Worm (Caenorhabditis elegans) whole organism, L4 larva: Measurements from ENCODE around the gene fbxa-2.

ENCODE experiments used
- F26F4.8 ChIP-seq: fragments of 200-800 bp; sonication (Bioruptor generic); conservative IDR thresholded peaks from 2 replicates; pipeline ENCODE4 v1.3.6; 2022; ENCODE audit warnings: missing genetic modification characterization, missing compliant biosample characterization
- T26A8.4 ChIP-seq: fragments of 200-800 bp; sonication (Bioruptor generic); IDR thresholded peaks from 2 replicates; pipeline ENCODE4 v1.3.6; 2022; ENCODE audit warnings: missing genetic modification characterization, missing compliant biosample characterization
- aha-1 ChIP-seq: fragments of 150-350 bp; peaks from one replicate; lab custom pipeline; 2014; ENCODE audit warnings: missing biosample characterization, missing genetic modification characterization
- ceh-28 ChIP-seq: fragments of 150-350 bp; optimal IDR thresholded peaks from 2 replicates; lab custom pipeline; 2014; ENCODE audit warnings: missing biosample characterization, missing genetic modification reagents, missing genetic modification characterization
- ceh-32 ChIP-seq: sonication (generic microtip); optimal IDR thresholded peaks from 2 replicates; lab custom pipeline; 2016; ENCODE audit warnings: mild to moderate bottlenecking, missing genetic modification characterization, missing compliant biosample characterization; ENCODE audit not compliant: poor library complexity
- ceh-82 ChIP-seq: sonication (generic microtip); optimal IDR thresholded peaks from 2 replicates; lab custom pipeline; 2017; ENCODE audit warnings: missing biosample characterization, missing genetic modification characterization
- ces-1 ChIP-seq: fragments of 150-350 bp; sonication (generic microtip); optimal IDR thresholded peaks from 4 replicates; lab custom pipeline; 2014; ENCODE audit warnings: missing biosample characterization, missing genetic modification reagents, missing genetic modification characterization
- dmd-6 ChIP-seq: fragments of 200-800 bp; sonication (Bioruptor generic); IDR thresholded peaks from 2 replicates; pipeline ENCODE4 v1.3.6; 2022; ENCODE audit warnings: missing genetic modification reagents, missing genetic modification characterization, missing compliant biosample characterization
- dmd-8 ChIP-seq: fragments of 200-800 bp; sonication (Bioruptor generic); IDR thresholded peaks from 2 replicates; pipeline ENCODE4 v1.3.6; 2022; ENCODE audit warnings: missing genetic modification characterization, missing compliant biosample characterization
- dmd-9 ChIP-seq: fragments of 200-800 bp; sonication (Bioruptor generic); IDR thresholded peaks from 2 replicates; pipeline ENCODE4 v1.3.6; 2022; ENCODE audit warnings: missing genetic modification reagents, missing genetic modification characterization, missing compliant biosample characterization
- duxl-1 ChIP-seq: sonication (generic microtip); optimal IDR thresholded peaks from 2 replicates; lab custom pipeline; 2016; ENCODE audit warnings: mild to moderate bottlenecking, missing genetic modification characterization, moderate library complexity, missing compliant biosample characterization; ENCODE audit not compliant: poor library complexity
- hif-1 ChIP-seq, 2 experiments: sonication (generic microtip); optimal IDR thresholded peaks; 2 replicates each; lab custom pipeline; 2016 to 2017; ENCODE audit warnings: missing compliant biosample characterization in 2 of 2, missing genetic modification characterization in 2 of 2, missing genetic modification reagents in 2 of 2, missing genotype in 2 of 2, mild to moderate bottlenecking in 1 of 2
- hlh-30 ChIP-seq: sonication (generic microtip); optimal IDR thresholded peaks from 2 replicates; lab custom pipeline; 2017; ENCODE audit warnings: antibody characterized with exemption, mild to moderate bottlenecking, missing genetic modification characterization, missing compliant biosample characterization; ENCODE audit not compliant: insufficient read depth
- jun-1 ChIP-seq: fragments of 150-350 bp; optimal IDR thresholded peaks from 2 replicates; lab custom pipeline; 2014; ENCODE audit warnings: missing biosample characterization, missing genetic modification reagents, missing genetic modification characterization
- lin-15B ChIP-seq: fragments of 150-350 bp; sonication (generic microtip); optimal IDR thresholded peaks from 3 replicates; lab custom pipeline; 2014; ENCODE audit warnings: missing biosample characterization, missing genetic modification characterization
- lin-38 ChIP-seq: fragments of 200-800 bp; sonication (Bioruptor generic); IDR thresholded peaks from 2 replicates; pipeline ENCODE4 v1.3.6; 2022; ENCODE audit warnings: missing genetic modification reagents, missing genetic modification characterization, missing compliant biosample characterization
- madf-5 ChIP-seq, 2 experiments: fragments of 200-800 bp; sonication (Bioruptor generic); IDR thresholded peaks; 2 replicates each; pipeline ENCODE4 v1.3.6; 2022; ENCODE audit warnings: missing compliant biosample characterization in 2 of 2, missing genetic modification characterization in 2 of 2
- mdt-29 ChIP-seq: fragments of 200-800 bp; sonication (Bioruptor generic); IDR thresholded peaks from 2 replicates; pipeline ENCODE4 v1.3.6; 2022; ENCODE audit warnings: missing genetic modification reagents, missing genetic modification characterization, missing compliant biosample characterization
- mep-1 ChIP-seq: fragments of 150-350 bp; sonication (generic microtip); optimal IDR thresholded peaks from 3 replicates; lab custom pipeline; 2014; ENCODE audit warnings: missing biosample characterization, missing genetic modification characterization
- nhr-10 ChIP-seq: fragments of 150-350 bp; optimal IDR thresholded peaks from 2 replicates; lab custom pipeline; 2014; ENCODE audit warnings: missing biosample characterization, missing genetic modification characterization
- nhr-28 ChIP-seq: fragments of 150-350 bp; optimal IDR thresholded peaks from 2 replicates; lab custom pipeline; 2014; ENCODE audit warnings: missing biosample characterization, missing genetic modification characterization
- nhr-48 ChIP-seq: sonication (generic microtip); optimal IDR thresholded peaks from 2 replicates; lab custom pipeline; 2016; ENCODE audit warnings: mild to moderate bottlenecking, missing genetic modification characterization, missing compliant biosample characterization
- nhr-76 ChIP-seq: fragments of 150-350 bp; optimal IDR thresholded peaks from 2 replicates; lab custom pipeline; 2014; ENCODE audit warnings: missing biosample characterization, missing genetic modification characterization
- sdz-12 ChIP-seq: fragments of 200-800 bp; sonication (Bioruptor generic); optimal IDR thresholded peaks from 2 replicates; lab custom pipeline; 2018; ENCODE audit warnings: mild to moderate bottlenecking, missing genetic modification characterization, missing compliant biosample characterization
- tra-1 ChIP-seq: fragments of 200-800 bp; sonication (Bioruptor generic); IDR thresholded peaks from 2 replicates; pipeline ENCODE4 v1.3.6; 2022; ENCODE audit warnings: missing genetic modification reagents, missing genetic modification characterization, missing compliant biosample characterization
- unc-62 ChIP-seq, 3 experiments: fragments of 150-350 bp in 1 of 3; sonication (generic microtip); optimal IDR thresholded peaks in 2 of 3; peaks in 1 of 3; 1 replicate in 1 of 3; 2 replicates in 2 of 3; lab custom pipeline; 2014 to 2017; ENCODE audit warnings: missing biosample characterization in 3 of 3, missing genetic modification characterization in 3 of 3, missing genetic modification reagents in 3 of 3, missing genotype in 1 of 3
- vab-7 ChIP-seq: fragments of 200-800 bp; sonication (Bioruptor generic); IDR thresholded peaks from 2 replicates; pipeline ENCODE4 v1.3.6; 2022; ENCODE audit warnings: missing genetic modification reagents, missing genetic modification characterization, missing compliant biosample characterization
- zfp-3 ChIP-seq: fragments of 200-800 bp; sonication (Bioruptor generic); conservative IDR thresholded peaks from 2 replicates; pipeline ENCODE4 v1.3.6; 2022; ENCODE audit warnings: missing genetic modification reagents, missing genetic modification characterization, missing compliant biosample characterization
- zip-2 ChIP-seq: fragments of 150-350 bp; optimal IDR thresholded peaks from 2 replicates; lab custom pipeline; 2014; ENCODE audit warnings: missing biosample characterization, missing genetic modification characterization
- ztf-7 ChIP-seq: fragments of 150-350 bp; optimal IDR thresholded peaks from 2 replicates; lab custom pipeline; 2014; ENCODE audit warnings: missing biosample characterization, missing genetic modification characterization

fbxa-2 gene

DNA sequence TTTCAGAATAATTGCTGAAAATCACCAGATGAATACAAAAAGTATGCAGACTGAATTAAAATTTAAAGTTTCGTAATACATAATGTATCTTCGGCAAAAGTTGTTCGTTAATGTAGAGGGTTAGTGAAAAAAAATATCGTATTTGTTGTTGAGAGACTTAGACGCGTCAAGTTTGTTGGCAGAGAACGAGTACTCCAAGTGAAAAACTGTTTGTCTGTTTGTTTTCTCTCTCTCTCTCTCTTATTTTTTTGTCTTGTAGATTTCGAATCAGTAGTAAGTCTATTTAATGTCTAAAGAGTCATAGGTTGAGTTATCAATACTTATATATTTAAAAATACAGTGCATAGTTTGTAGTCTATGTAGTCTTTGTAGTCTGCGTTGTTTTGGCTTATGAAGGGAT is at the start of gene fbxa-2, which contains the start of gene T13F3.8:
TSS of gene fbxa-2 (minus strand) at position 101 of the 400 bp plus-strand sequence.
TSS of gene T13F3.8 (plus strand) at position 245 of the 400 bp plus-strand sequence.
- no peak for TF ChIP-seq aha-1
- no peak for TF ChIP-seq tra-1 (GFP tag; lab: Robert Waterston, UW)
- 0 out of 2 replicates have a peak, but pooled peaks have one; percentile 15 for TF ChIP-seq zfp-3
- TF ChIP-seq nhr-28 (tag; lab: Kevin White, UChicago) = peak; percentile 39

- TF ChIP-seq unc-62 (GFP tag; optimal IDR thresholded peaks at IDR 0.05 in 1 of 2; lab: Kevin White, UChicago) (peak in 1 of 2 experiments; percentile 74), unc-62 (tag; optimal IDR thresholded peaks at IDR 0.05; lab: Kevin White, UChicago) (no peak), zip-2 (tag; lab: Kevin White, UChicago) (no peak), nhr-10 (tag; lab: Kevin White, UChicago) (no peak), mep-1 (tag; lab: Kevin White, UChicago) (no peak)
These were observed 47.8 kb upstream of the fbxa-2 start, which contains the start of gene srh-180 for ce11 chrV:16317244-16317643. Gene srh-180, plus strand, starts transcription at chrV:16317544.

DNA sequence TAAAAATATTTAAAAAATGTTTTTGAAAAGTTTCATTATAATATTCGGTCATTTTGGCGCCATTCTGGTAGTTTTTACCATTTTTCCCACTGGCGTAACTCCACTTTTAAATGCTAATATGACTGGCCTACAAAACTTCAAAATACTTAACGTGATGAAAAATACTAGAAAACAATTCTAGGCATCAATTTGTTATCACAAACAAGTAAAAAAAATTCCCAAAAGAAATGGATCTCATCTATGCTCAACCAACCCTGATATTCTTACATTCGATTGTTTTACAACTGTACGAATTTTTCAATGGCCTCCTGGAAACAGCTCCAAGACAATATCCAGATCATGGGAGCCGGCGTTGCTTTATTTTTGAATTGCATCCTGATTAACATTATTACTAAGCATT is 45.5 kb upstream of the fbxa-2 start, which contains the start of gene str-214:
TSS of gene str-214 (plus strand) at position 301 of the 400 bp plus-strand sequence.
- no peak for TF ChIP-seq F26F4.8 (GFP tag; lab: Robert Waterston, UW)
- TF ChIP-seq mdt-29 (GFP tag; lab: Robert Waterston, UW) = no peak
- no peak for TF ChIP-seq jun-1
- TF ChIP-seq ceh-32 = no peak
- TF ChIP-seq aha-1 = no peak
- TF ChIP-seq lin-15B = no peak
- TF ChIP-seq dmd-9 = no peak
- TF ChIP-seq ztf-7 = no peak
- no peak for TF ChIP-seq dmd-8
- TF ChIP-seq vab-7 = no peak
- TF ChIP-seq sdz-12 (GFP tag; lab: Kevin White, UChicago) = no peak
- no peak for TF ChIP-seq lin-38 (GFP tag; lab: Robert Waterston, UW)
- TF ChIP-seq ceh-82 (tag; lab: Kevin White, UChicago) = no peak
- no peak for TF ChIP-seq ces-1 (GFP tag; lab: Kevin White, UChicago)
- TF ChIP-seq hlh-30 (tag; lab: Kevin White, UChicago) = no peak

DNA sequence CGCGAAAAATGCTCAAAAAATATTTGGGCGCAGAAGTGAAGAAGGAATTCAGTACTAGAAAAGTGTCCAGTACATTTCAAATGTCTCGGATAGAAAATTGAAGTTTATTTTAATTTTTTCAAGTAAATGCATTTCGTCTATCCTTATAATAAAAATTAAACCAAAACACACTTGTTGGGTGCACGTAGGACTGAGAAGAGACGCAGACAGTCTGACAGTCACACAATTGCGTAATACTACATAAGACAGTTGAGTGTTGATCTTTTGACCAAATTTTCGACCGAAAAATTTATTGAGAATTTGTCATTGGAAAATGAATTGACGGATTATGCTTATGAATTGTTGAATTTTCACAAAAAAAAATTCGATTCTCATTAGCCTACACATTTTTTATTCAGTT is 40.1 kb upstream of the fbxa-2 start, which contains the start of gene oac-7:
TSS of gene oac-7 (plus strand) at position 283 of the 400 bp plus-strand sequence.
- TF ChIP-seq dmd-6 (peak; percentile 20; the same call in 1 of the 2 replicates), nhr-28 (tag; lab: Kevin White, UChicago) (peak; percentile 72), duxl-1 (tag; lab: Kevin White, UChicago) (peak; percentile 10), hlh-30 (tag; lab: Kevin White, UChicago) (peak; percentile 37), nhr-76 (tag; lab: Kevin White, UChicago) (no peak), hif-1 (tag; optimal IDR thresholded peaks at IDR 0.05; lab: Kevin White, UChicago) (peak in 1 of 2 experiments; percentile 50), nhr-48 (no peak), unc-62 (GFP tag; optimal IDR thresholded peaks at IDR 0.05 in 1 of 2; lab: Kevin White, UChicago) (peak in 1 of 2 experiments; percentile 52), unc-62 (tag; optimal IDR thresholded peaks at IDR 0.05; lab: Kevin White, UChicago) (no peak), zip-2 (tag; lab: Kevin White, UChicago) (peak; percentile 69), madf-5 (GFP tag; IDR thresholded peaks at IDR 0.05; lab: Robert Waterston, UW) (no peak)

DNA sequence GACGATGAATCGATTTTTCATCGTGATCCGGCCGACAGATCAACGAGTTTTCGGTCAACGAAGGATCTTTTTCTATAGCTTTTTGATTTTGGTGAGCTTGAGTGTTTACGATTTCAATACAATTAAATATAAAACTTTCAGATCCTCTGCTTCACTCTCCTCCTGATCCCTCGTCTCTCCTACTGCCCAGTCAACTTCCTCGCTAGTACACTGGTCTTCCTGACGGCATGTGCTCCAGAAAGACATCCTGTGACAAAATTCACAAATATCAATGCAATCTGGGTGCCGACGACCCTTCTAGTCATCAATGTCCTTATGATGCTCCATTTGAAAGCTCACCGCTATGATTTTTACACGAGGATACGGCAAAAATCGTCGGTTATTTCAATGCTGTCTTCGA is 38.9 kb upstream of the fbxa-2 start:
- TF ChIP-seq aha-1 (peak; percentile 93), zip-2 (tag; lab: Kevin White, UChicago) (no peak)

- no peak for TF ChIP-seq ceh-28 (tag; lab: Kevin White, UChicago)
- no peak for TF ChIP-seq T26A8.4 (GFP tag; lab: Robert Waterston, UW)
These were observed 37.8 kb upstream of the fbxa-2 start, which contains the start of gene srxa-7 for ce11 chrV:16307253-16307652. Gene srxa-7, plus strand, starts transcription at chrV:16307553.
